Fruit fly (Drosophila melanogaster) whole organism, embryonic: ENCODE measurements around the gene PsGEF.

Source experiments
- Abd-B ChIP-seq: fragments of 200-800 bp; sonication (Bioruptor generic); optimal IDR thresholded peaks from 2 replicates; lab custom pipeline; 2018; ENCODE audit warnings: missing biosample characterization, mild to moderate bottlenecking, missing genetic modification characterization, moderate library complexity
- Atf-2 ChIP-seq: fragments of 200-800 bp; sonication (Bioruptor generic); optimal IDR thresholded peaks from 2 replicates; lab custom pipeline; 2016; ENCODE audit warnings: missing biosample characterization, missing genetic modification characterization
- Blimp-1 ChIP-seq: fragments of 200-800 bp; sonication (Bioruptor generic); optimal IDR thresholded peaks from 3 replicates; lab custom pipeline; 2018; ENCODE audit warnings: missing biosample characterization, missing genetic modification characterization, mild to moderate bottlenecking, moderate library complexity, missing genetic modification reagents
- CG10274 ChIP-seq: fragments of 200-800 bp; sonication (Bioruptor generic); optimal IDR thresholded peaks from 3 replicates; lab custom pipeline; 2017; ENCODE audit warnings: missing biosample characterization, mild to moderate bottlenecking, missing genetic modification characterization
- CG10366 ChIP-seq: fragments of 200-800 bp; sonication (Bioruptor generic); IDR thresholded peaks from 2 replicates; pipeline ENCODE4 v1.3.6; 2022; ENCODE audit warnings: missing biosample characterization, missing genetic modification characterization
- CG10979 ChIP-seq: fragments of 200-800 bp; sonication (Bioruptor generic); optimal IDR thresholded peaks from 2 replicates; lab custom pipeline; 2018; ENCODE audit warnings: missing biosample characterization, mild to moderate bottlenecking, missing genetic modification characterization, moderate library complexity
- CG12942 ChIP-seq: fragments of 200-800 bp; sonication (Bioruptor generic); optimal IDR thresholded peaks from 3 replicates; lab custom pipeline; 2016; ENCODE audit warnings: missing biosample characterization, missing genetic modification characterization
- CG13287 ChIP-seq: fragments of 200-800 bp; sonication (Bioruptor generic); IDR thresholded peaks from 2 replicates; pipeline ENCODE4 v1.3.6; 2022; ENCODE audit warnings: missing biosample characterization, missing genetic modification characterization; ENCODE audit not compliant: partially characterized antibody
- CG16863 ChIP-seq: fragments of 200-800 bp; sonication (Bioruptor generic); optimal IDR thresholded peaks from 3 replicates; lab custom pipeline; 2016; ENCODE audit warnings: missing biosample characterization, missing genetic modification characterization
- CG17802 ChIP-seq: fragments of 200-800 bp; sonication (Bioruptor generic); optimal IDR thresholded peaks from 2 replicates; lab custom pipeline; 2018; ENCODE audit warnings: missing biosample characterization, mild to moderate bottlenecking, missing genetic modification characterization, moderate library complexity
- CG1792 ChIP-seq: fragments of 200-800 bp; sonication (Bioruptor generic); optimal IDR thresholded peaks from 2 replicates; lab custom pipeline; 2016; ENCODE audit warnings: missing biosample characterization, missing genetic modification characterization
- CG18619 ChIP-seq: fragments of 200-800 bp; sonication (Bioruptor generic); optimal IDR thresholded peaks from 3 replicates; lab custom pipeline; 2017; ENCODE audit warnings: missing biosample characterization, mild to moderate bottlenecking, missing genetic modification characterization
- CG2678 ChIP-seq: fragments of 200-800 bp; sonication (Bioruptor generic); optimal IDR thresholded peaks from 3 replicates; lab custom pipeline; 2019; ENCODE audit warnings: missing biosample characterization, mild to moderate bottlenecking, missing genetic modification characterization, moderate library complexity
- CG31365 ChIP-seq: fragments of 200-800 bp; sonication (Bioruptor generic); optimal IDR thresholded peaks from 2 replicates; lab custom pipeline; 2018; ENCODE audit warnings: missing biosample characterization, mild to moderate bottlenecking, missing genetic modification characterization
- CG32532 ChIP-seq: fragments of 200-800 bp; sonication (Bioruptor generic); IDR thresholded peaks from 2 replicates; pipeline ENCODE4 v1.3.6; 2022; ENCODE audit warnings: missing biosample characterization, missing genetic modification characterization
- CG3281 ChIP-seq: fragments of 200-800 bp; sonication (Bioruptor generic); optimal IDR thresholded peaks from 3 replicates; lab custom pipeline; 2017; ENCODE audit warnings: missing biosample characterization, mild to moderate bottlenecking, missing genetic modification characterization
- CG43689 ChIP-seq: fragments of 200-800 bp; sonication (Bioruptor generic); IDR thresholded peaks from 2 replicates; pipeline ENCODE4 v1.3.6; 2022; ENCODE audit warnings: missing biosample characterization, missing genetic modification characterization
- CG4854 ChIP-seq: fragments of 200-800 bp; sonication (Bioruptor generic); optimal IDR thresholded peaks from 2 replicates; lab custom pipeline; 2016; ENCODE audit warnings: missing biosample characterization, missing genetic modification characterization, inconsistent platforms
- CG6272 ChIP-seq: fragments of 200-800 bp; sonication (Bioruptor generic); IDR thresholded peaks from 2 replicates; pipeline ENCODE4 v1.3.6; 2022; ENCODE audit warnings: missing biosample characterization, missing genetic modification characterization
- CG6683 ChIP-seq: fragments of 200-800 bp; sonication (Bioruptor generic); optimal IDR thresholded peaks from 2 replicates; lab custom pipeline; 2017; ENCODE audit warnings: missing biosample characterization, mild to moderate bottlenecking, missing genetic modification characterization, missing genetic modification reagents
- CG6689 ChIP-seq: fragments of 200-800 bp; sonication (Bioruptor generic); IDR thresholded peaks from 2 replicates; pipeline ENCODE4 v1.3.6; 2022; ENCODE audit warnings: missing biosample characterization, missing genetic modification characterization
- CG6813 ChIP-seq: fragments of 200-800 bp; sonication (Bioruptor generic); optimal IDR thresholded peaks from 2 replicates; lab custom pipeline; 2017; ENCODE audit warnings: missing biosample characterization, missing genetic modification characterization, mild to moderate bottlenecking, moderate library complexity, missing genetic modification reagents
- CG6854 ChIP-seq: fragments of 200-800 bp; sonication (Bioruptor generic); optimal IDR thresholded peaks from 3 replicates; lab custom pipeline; 2017; ENCODE audit warnings: missing biosample characterization, mild to moderate bottlenecking, missing genetic modification characterization
- CG9932 ChIP-seq: fragments of 200-800 bp; sonication (Bioruptor generic); IDR thresholded peaks from 2 replicates; pipeline ENCODE4 v1.3.6; 2022; ENCODE audit warnings: missing biosample characterization, missing genetic modification characterization
- D19A ChIP-seq: fragments of 200-800 bp; optimal IDR thresholded peaks from 3 replicates; lab custom pipeline; 2019; ENCODE audit warnings: missing biosample characterization, mild to moderate bottlenecking, missing genetic modification characterization, moderate library complexity
- Ets65A ChIP-seq: fragments of 200-800 bp; sonication (Bioruptor generic); peaks from one replicate; lab custom pipeline; 2016; ENCODE audit warnings: missing biosample characterization, missing genetic modification characterization
- HLH3B ChIP-seq: fragments of 200-800 bp; sonication (Bioruptor generic); IDR thresholded peaks from 2 replicates; pipeline ENCODE4 v1.3.6; 2022; ENCODE audit warnings: missing biosample characterization, missing genetic modification characterization
- HLH4C ChIP-seq: fragments of 200-800 bp; sonication (Bioruptor generic); IDR thresholded peaks from 3 replicates; pipeline ENCODE4 v1.3.6; 2022; ENCODE audit warnings: missing biosample characterization, missing genetic modification characterization; ENCODE audit not compliant: partially characterized antibody
- Hr3 ChIP-seq: fragments of 200-800 bp; sonication (Bioruptor generic); optimal IDR thresholded peaks from 3 replicates; lab custom pipeline; 2016; ENCODE audit warnings: missing biosample characterization, missing genetic modification characterization
- Kr ChIP-seq: fragments of 200-800 bp; sonication (Bioruptor generic); optimal IDR thresholded peaks from 2 replicates; lab custom pipeline; 2017; ENCODE audit warnings: missing biosample characterization, mild to moderate bottlenecking, missing genetic modification characterization
- Lpt ChIP-seq: fragments of >200 bp; optimal IDR thresholded peaks from 2 replicates; lab custom pipeline; 2018; ENCODE audit warnings: missing biosample characterization, missing genetic modification characterization
- Max ChIP-seq: fragments of 200-800 bp; sonication (Bioruptor generic); optimal IDR thresholded peaks from 2 replicates; lab custom pipeline; 2016; ENCODE audit warnings: missing biosample characterization, mild to moderate bottlenecking, missing genetic modification characterization
- NFAT ChIP-seq: fragments of 200-800 bp; sonication (Bioruptor generic); IDR thresholded peaks from 2 replicates; pipeline ENCODE4 v1.3.6; 2022; ENCODE audit warnings: missing biosample characterization, missing genetic modification characterization
- Rfx ChIP-seq: fragments of 200-800 bp; sonication (Bioruptor generic); IDR thresholded peaks from 2 replicates; pipeline ENCODE4 v1.3.6; 2022; ENCODE audit warnings: missing biosample characterization, missing genetic modification characterization
- Ssrp ChIP-seq: fragments of 200-800 bp; sonication (Bioruptor generic); optimal IDR thresholded peaks from 2 replicates; lab custom pipeline; 2018; ENCODE audit warnings: missing biosample characterization, mild to moderate bottlenecking, missing genetic modification characterization, moderate library complexity
- Xrp1 ChIP-seq: fragments of 200-800 bp; sonication (Bioruptor generic); IDR thresholded peaks from 2 replicates; pipeline ENCODE4 v1.3.6; 2022; ENCODE audit warnings: missing biosample characterization, missing genetic modification characterization
- ab ChIP-seq: fragments of 200-800 bp; sonication (Bioruptor generic); optimal IDR thresholded peaks from 2 replicates; lab custom pipeline; 2016; ENCODE audit warnings: missing biosample characterization, missing genetic modification characterization
- ash1 ChIP-seq: fragments of 200-800 bp; sonication (Bioruptor generic); optimal IDR thresholded peaks from 2 replicates; lab custom pipeline; 2018; ENCODE audit warnings: missing biosample characterization, mild to moderate bottlenecking, missing genetic modification characterization
- bsh ChIP-seq, 2 experiments: fragments of 200-800 bp; sonication (Bioruptor generic); optimal IDR thresholded peaks; 2 replicates each; lab custom pipeline; 2017 to 2018; ENCODE audit warnings: mild to moderate bottlenecking in 2 of 2, missing biosample characterization in 2 of 2, missing genetic modification characterization in 2 of 2, moderate library complexity in 1 of 2
- dm ChIP-seq: fragments of 200-800 bp; sonication (Bioruptor generic); optimal IDR thresholded peaks from 3 replicates; lab custom pipeline; 2016; ENCODE audit warnings: missing biosample characterization, missing genetic modification characterization
- dysf ChIP-seq: fragments of 200-800 bp; sonication (Bioruptor generic); IDR thresholded peaks from 3 replicates; pipeline ENCODE4 v1.3.6; 2022; ENCODE audit warnings: missing biosample characterization, missing genetic modification characterization
- esg ChIP-seq: fragments of 200-800 bp; sonication (Bioruptor generic); conservative IDR thresholded peaks from 2 replicates; pipeline ENCODE4 v1.3.6; 2022; ENCODE audit warnings: missing biosample characterization, missing genetic modification characterization
- fd3F ChIP-seq: fragments of 200-800 bp; sonication (Bioruptor generic); optimal IDR thresholded peaks from 2 replicates; lab custom pipeline; 2018; ENCODE audit warnings: missing biosample characterization, mild to moderate bottlenecking, missing genetic modification characterization, moderate library complexity
- hkb ChIP-seq, 2 experiments: fragments of 200-800 bp in 1 of 2; fragments of >200 bp in 1 of 2; sonication (Bioruptor generic) in 1 of 2; IDR thresholded peaks in 1 of 2; optimal IDR thresholded peaks in 1 of 2; 2 replicates each; pipeline versions ENCODE4 v1.3.6 to Lab custom; 2017 to 2022; ENCODE audit warnings: missing biosample characterization in 1 of 2, missing genetic modification characterization in 1 of 2
- kah ChIP-seq: fragments of 200-800 bp; sonication (Bioruptor generic); optimal IDR thresholded peaks from 2 replicates; lab custom pipeline; 2018; ENCODE audit warnings: missing biosample characterization, mild to moderate bottlenecking, missing genetic modification characterization
- kay ChIP-seq: fragments of 200-800 bp; sonication (Bioruptor generic); optimal IDR thresholded peaks from 2 replicates; lab custom pipeline; 2016; ENCODE audit warnings: missing biosample characterization, missing genetic modification characterization
- pho ChIP-seq: fragments of 200-800 bp; sonication (Bioruptor generic); optimal IDR thresholded peaks from 2 replicates; lab custom pipeline; 2016; ENCODE audit warnings: missing biosample characterization, missing genetic modification characterization
- phol ChIP-seq: fragments of 200-800 bp; sonication (Bioruptor generic); optimal IDR thresholded peaks from 3 replicates; lab custom pipeline; 2018; ENCODE audit warnings: missing biosample characterization, mild to moderate bottlenecking, missing genetic modification characterization, moderate library complexity
- pita ChIP-seq: fragments of 200-800 bp; sonication (Bioruptor generic); optimal IDR thresholded peaks from 2 replicates; lab custom pipeline; 2017; ENCODE audit warnings: missing biosample characterization, mild to moderate bottlenecking, missing genetic modification characterization
- ssp ChIP-seq: fragments of 200-800 bp; sonication (Bioruptor generic); IDR thresholded peaks from 2 replicates; pipeline ENCODE4 v1.3.6; 2022; ENCODE audit warnings: missing biosample characterization, missing genetic modification characterization
- trem ChIP-seq: fragments of 200-800 bp; optimal IDR thresholded peaks from 3 replicates; lab custom pipeline; 2019; ENCODE audit warnings: missing biosample characterization, mild to moderate bottlenecking, missing genetic modification characterization, moderate library complexity

The PsGEF gene

dm6 chrX:2317347-2317832 is 70.1 kb downstream of the PsGEF start (continued):
- TF ChIP-seq bsh (GFP tag; optimal IDR thresholded peaks at IDR 0.05; lab: Kevin White, UChicago) (no peak), ssp (GFP tag; lab: Robert Waterston, UW) (no peak), Ets65A (no peak), dm (no peak), ab (GFP tag; lab: Kevin White, UChicago) (no peak), Rfx (GFP tag; lab: Robert Waterston, UW) (no peak), phol (tag; lab: Kevin White, UChicago) (no peak), NFAT (GFP tag; lab: Robert Waterston, UW) (no peak), CG18619 (GFP tag; lab: Kevin White, UChicago) (no peak), trem (no peak), pho (GFP tag; lab: Kevin White, UChicago) (peak; percentile 2), CG6854 (GFP tag; lab: Kevin White, UChicago) (peak; percentile 29), Blimp-1 (GFP tag; lab: Kevin White, UChicago) (no peak), CG6689 (GFP tag; lab: Robert Waterston, UW) (no peak), Xrp1 (GFP tag; lab: Robert Waterston, UW) (no peak), Lpt (no peak), Ssrp (no peak), D19A (tag; lab: Kevin White, UChicago) (no peak), CG6272 (GFP tag; lab: Robert Waterston, UW) (no peak), Hr3 (GFP tag; lab: Kevin White, UChicago) (no peak), CG1792 (no peak), HLH4C (no peak), CG9932 (GFP tag; lab: Robert Waterston, UW) (no peak), Atf-2 (GFP tag; lab: Kevin White, UChicago) (no peak), CG4854 (no peak), HLH3B (GFP tag; lab: Robert Waterston, UW) (no peak), CG10979 (tag; lab: Kevin White, UChicago) (no peak), CG31365 (tag; lab: Kevin White, UChicago) (no peak), ash1 (GFP tag; lab: Kevin White, UChicago) (no peak), fd3F (no peak), esg (GFP tag; lab: Robert Waterston, UW) (no peak), CG32532 (GFP tag; lab: Robert Waterston, UW) (peak; percentile 70; the same call in 1 of the 2 replicates), hkb (optimal IDR thresholded peaks at IDR 0.05; lab: Kevin White, UChicago) (no peak), hkb (GFP tag; IDR thresholded peaks at IDR 0.05; lab: Robert Waterston, UW) (peak; percentile 42), pita (no peak), CG2678 (tag; lab: Kevin White, UChicago) (no peak), CG3281 (GFP tag; lab: Kevin White, UChicago) (no peak), CG17802 (tag; lab: Kevin White, UChicago) (no peak), CG6813 (GFP tag; lab: Kevin White, UChicago) (peak; percentile 22), kay (GFP tag; lab: Kevin White, UChicago) (no peak), CG12942 (no peak), CG43689 (GFP tag; lab: Robert Waterston, UW) (no peak), dysf (GFP tag; lab: Robert Waterston, UW) (no peak; the same call in 2 of the 3 replicates), Abd-B (GFP tag; lab: Kevin White, UChicago) (no peak), Max (GFP tag; lab: Kevin White, UChicago) (no peak), kah (peak; percentile 32), CG13287 (GFP tag; lab: Robert Waterston, UW) (peak; percentile 49; the same call in 1 of the 2 replicates), CG10366 (GFP tag; lab: Robert Waterston, UW) (no peak), CG16863 (GFP tag; lab: Kevin White, UChicago) (peak; percentile 11), CG10274 (GFP tag; lab: Kevin White, UChicago) (no peak), Kr (GFP tag; lab: Kevin White, UChicago) (no peak), CG6683 (GFP tag; lab: Kevin White, UChicago) (peak; percentile 8)
